Worm (Caenorhabditis elegans) whole organism, young adult: ENCODE measurements around the gene msra-1.

ENCODE experiments used
- C17E4.6 ChIP-seq: fragments of 200-800 bp; sonication (Bioruptor generic); IDR thresholded peaks from 2 replicates; pipeline ENCODE4 v1.3.6; 2022; ENCODE audit warnings: missing genetic modification reagents, missing genetic modification characterization, missing compliant biosample characterization
- F57A8.1 ChIP-seq: fragments of 200-800 bp; sonication (Bioruptor generic); optimal IDR thresholded peaks from 2 replicates; lab custom pipeline; 2018; ENCODE audit warnings: mild to moderate bottlenecking, missing genetic modification characterization, moderate library complexity, missing compliant biosample characterization
- die-1 ChIP-seq: sonication (generic microtip); optimal IDR thresholded peaks from 2 replicates; lab custom pipeline; 2016; ENCODE audit warnings: missing genotype, mild to moderate bottlenecking, missing genetic modification characterization, missing compliant biosample characterization
- egrh-3 ChIP-seq: fragments of 200-800 bp; sonication (Bioruptor generic); IDR thresholded peaks from 2 replicates; pipeline ENCODE4 v1.3.6; 2022; ENCODE audit warnings: missing genetic modification reagents, missing genetic modification characterization, missing compliant biosample characterization
- lin-35 ChIP-seq, 3 experiments: fragments of 150-350 bp in 2 of 3; sonication (generic microtip) in 1 of 3; optimal IDR thresholded peaks; 2 replicates each; lab custom pipeline; 2014 to 2018; ENCODE audit warnings: missing biosample characterization in 3 of 3, missing genetic modification characterization in 3 of 3, missing genetic modification reagents in 3 of 3
- madf-6 ChIP-seq: fragments of 200-800 bp; sonication (Bioruptor generic); IDR thresholded peaks from 2 replicates; pipeline ENCODE4 v1.3.6; 2022; ENCODE audit warnings: missing genetic modification reagents, missing genetic modification characterization, missing compliant biosample characterization

DNA sequence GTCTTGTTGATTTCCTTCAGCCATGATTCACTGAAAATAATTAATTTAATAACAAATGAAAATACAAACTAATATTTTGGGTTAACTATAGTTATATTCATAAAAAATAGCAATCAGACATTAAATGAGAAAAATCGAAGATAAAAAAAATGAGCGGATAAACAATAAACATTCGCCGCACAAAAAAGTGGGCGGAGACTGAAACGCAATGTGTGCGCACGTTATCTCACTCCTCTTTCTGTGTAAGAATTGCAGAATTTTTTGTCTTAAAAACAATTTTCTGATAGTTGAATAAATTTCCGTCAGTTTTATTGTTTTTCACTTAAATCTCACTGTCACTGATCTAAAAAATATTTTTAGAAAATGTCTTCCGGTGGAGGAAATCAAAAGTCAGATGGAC lies 10.3 kb upstream of the msra-1 start, which contains the start of the genes mtch-1 and rpb-4:
- no peak for TF ChIP-seq C17E4.6 (GFP tag; lab: Robert Waterston, UW)
- no peak for TF ChIP-seq lin-35 (GFP tag; optimal IDR thresholded peaks at IDR 0.05; lab: Kevin White, UChicago)
- TF ChIP-seq egrh-3 (GFP tag; lab: Robert Waterston, UW): no peak
- no peak for TF ChIP-seq madf-6 (GFP tag; lab: Robert Waterston, UW)
- TF ChIP-seq die-1: no peak
- TF ChIP-seq F57A8.1 (GFP tag; lab: Kevin White, UChicago): no peak
